Worm (Caenorhabditis elegans) whole organism, late embryonic: ENCODE measurements around the gene anmt-2.

Source experiments
- ama-1 ChIP-seq: fragments of 150-350 bp; optimal IDR thresholded peaks from 2 replicates; lab custom pipeline; 2014
- ets-4 ChIP-seq: sonication (generic microtip); optimal IDR thresholded peaks from 2 replicates; lab custom pipeline; 2016; ENCODE audit warnings: missing genetic modification characterization, missing compliant biosample characterization
- nhr-11 ChIP-seq: fragments of 150-350 bp; optimal IDR thresholded peaks from 2 replicates; lab custom pipeline; 2014; ENCODE audit warnings: missing biosample characterization, missing genetic modification characterization
- odd-2 ChIP-seq: sonication (generic microtip); optimal IDR thresholded peaks from 2 replicates; lab custom pipeline; 2017; ENCODE audit warnings: antibody characterized with exemption, mild to moderate bottlenecking, missing genetic modification characterization, missing compliant biosample characterization
- pros-1 ChIP-seq: fragments of 150-350 bp; optimal IDR thresholded peaks from 2 replicates; lab custom pipeline; 2014; ENCODE audit warnings: missing biosample characterization, missing genetic modification reagents, missing genetic modification characterization
- syd-9 ChIP-seq: sonication (generic microtip); optimal IDR thresholded peaks from 2 replicates; lab custom pipeline; 2016; ENCODE audit warnings: mild to moderate bottlenecking, missing genetic modification characterization, moderate library complexity, missing compliant biosample characterization
- unc-55 ChIP-seq: sonication (generic microtip); optimal IDR thresholded peaks from 2 replicates; lab custom pipeline; 2017; ENCODE audit warnings: missing biosample characterization, missing genetic modification reagents, missing genetic modification characterization
- unc-86 ChIP-seq: sonication (generic microtip); optimal IDR thresholded peaks from 2 replicates; lab custom pipeline; 2016; ENCODE audit warnings: missing genetic modification characterization, missing compliant biosample characterization
- ztf-16 ChIP-seq: sonication (generic microtip); optimal IDR thresholded peaks from 2 replicates; lab custom pipeline; 2017; ENCODE audit warnings: missing genetic modification characterization, missing compliant biosample characterization

ce11 chrIII:6110187-6110586 lies 47.4 kb downstream of the anmt-2 start:
- no peak for TF ChIP-seq pros-1 (tag; lab: Kevin White, UChicago)
- no peak for TF ChIP-seq unc-86 (tag; lab: Kevin White, UChicago)
- no peak for TF ChIP-seq unc-55 (GFP tag; lab: Kevin White, UChicago)
- no peak for TF ChIP-seq ets-4 (tag; lab: Kevin White, UChicago)
- no peak for TF ChIP-seq ztf-16 (tag; lab: Kevin White, UChicago)
- TF ChIP-seq syd-9 (tag; lab: Kevin White, UChicago): no peak
- no peak for TF ChIP-seq odd-2 (tag; lab: Kevin White, UChicago)
- TF ChIP-seq nhr-11 (tag; lab: Kevin White, UChicago): no peak
- TF ChIP-seq ama-1: no peak
